Worm (Caenorhabditis elegans) whole organism, mixed stage, embryonic: ENCODE measurements around the gene T16G1.18.

Source experiments
- M03D4.4 ChIP-seq: sonication (generic microtip); optimal IDR thresholded peaks from 2 replicates; lab custom pipeline; 2017; ENCODE audit warnings: mild to moderate bottlenecking, missing genetic modification characterization, missing compliant biosample characterization
- bed-3 ChIP-seq: fragments of 200-800 bp; sonication (Bioruptor generic); optimal IDR thresholded peaks from 3 replicates; lab custom pipeline; 2018; ENCODE audit warnings: mild to moderate bottlenecking, missing genetic modification characterization, moderate library complexity, missing compliant biosample characterization
- blmp-1 ChIP-seq: fragments of 150-350 bp; optimal IDR thresholded peaks from 2 replicates; lab custom pipeline; 2014; ENCODE audit warnings: missing biosample characterization, missing genetic modification characterization
- ceh-39 ChIP-seq: fragments of 150-350 bp; optimal IDR thresholded peaks from 2 replicates; lab custom pipeline; 2014; ENCODE audit warnings: missing biosample characterization, missing genetic modification characterization
- ceh-43 ChIP-seq: fragments of 200-800 bp; sonication (Bioruptor generic); optimal IDR thresholded peaks from 2 replicates; lab custom pipeline; 2018; ENCODE audit warnings: mild to moderate bottlenecking, missing genetic modification characterization, moderate library complexity, missing compliant biosample characterization
- ces-1 ChIP-seq: fragments of 150-350 bp; optimal IDR thresholded peaks from 2 replicates; lab custom pipeline; 2014; ENCODE audit warnings: missing biosample characterization, missing genetic modification reagents, missing genetic modification characterization
- elt-1 ChIP-seq: sonication (generic microtip); optimal IDR thresholded peaks from 2 replicates; lab custom pipeline; 2017; ENCODE audit warnings: missing genetic modification characterization, mild to moderate bottlenecking, missing compliant biosample characterization, antibody characterized with exemption, moderate library complexity, borderline replicate concordance; ENCODE audit not compliant: insufficient read depth
- ham-2 ChIP-seq: fragments of 200-800 bp; sonication (Bioruptor generic); optimal IDR thresholded peaks from 2 replicates; lab custom pipeline; 2018; ENCODE audit warnings: mild to moderate bottlenecking, missing genetic modification characterization, missing compliant biosample characterization
- lin-13 ChIP-seq: fragments of 150-350 bp; optimal IDR thresholded peaks from 2 replicates; lab custom pipeline; 2014; ENCODE audit warnings: missing biosample characterization, missing genetic modification characterization
- lin-32 ChIP-seq: fragments of 200-800 bp; sonication (Bioruptor generic); optimal IDR thresholded peaks from 2 replicates; lab custom pipeline; 2018; ENCODE audit warnings: mild to moderate bottlenecking, missing genetic modification characterization, missing compliant biosample characterization
- lsy-2 ChIP-seq: fragments of 150-350 bp; optimal IDR thresholded peaks from 2 replicates; lab custom pipeline; 2014; ENCODE audit warnings: missing biosample characterization, missing genetic modification characterization
- mab-5 ChIP-seq: fragments of 150-350 bp; optimal IDR thresholded peaks from 2 replicates; lab custom pipeline; 2014; ENCODE audit warnings: missing biosample characterization, missing genetic modification characterization
- mls-2 ChIP-seq: sonication (generic microtip); optimal IDR thresholded peaks from 2 replicates; lab custom pipeline; 2016; ENCODE audit warnings: mild to moderate bottlenecking, missing genetic modification characterization, moderate library complexity, missing compliant biosample characterization
- nhr-12 ChIP-seq: fragments of 150-350 bp; optimal IDR thresholded peaks from 2 replicates; lab custom pipeline; 2014; ENCODE audit warnings: missing biosample characterization, missing genetic modification characterization
- nhr-237 ChIP-seq: fragments of 150-350 bp; optimal IDR thresholded peaks from 2 replicates; lab custom pipeline; 2014; ENCODE audit warnings: missing biosample characterization, missing genetic modification characterization
- nhr-28 ChIP-seq: fragments of 150-350 bp; optimal IDR thresholded peaks from 2 replicates; lab custom pipeline; 2014; ENCODE audit warnings: missing biosample characterization, missing genetic modification characterization
- nhr-76 ChIP-seq: sonication (generic microtip); optimal IDR thresholded peaks from 2 replicates; lab custom pipeline; 2017; ENCODE audit warnings: missing biosample characterization, missing genetic modification characterization
- pha-4 ChIP-seq: fragments of 150-350 bp; optimal IDR thresholded peaks from 2 replicates; lab custom pipeline; 2018; ENCODE audit warnings: missing biosample characterization, missing genetic modification reagents, missing genetic modification characterization
- sem-2 ChIP-seq: fragments of 200-800 bp; sonication (Bioruptor generic); optimal IDR thresholded peaks from 2 replicates; lab custom pipeline; 2018; ENCODE audit warnings: mild to moderate bottlenecking, missing genetic modification characterization, missing compliant biosample characterization
- snpc-4 ChIP-seq: fragments of 150-350 bp; optimal IDR thresholded peaks from 2 replicates; lab custom pipeline; 2014; ENCODE audit warnings: missing biosample characterization, missing genetic modification characterization
- sptf-1 ChIP-seq: sonication (generic microtip); optimal IDR thresholded peaks from 2 replicates; lab custom pipeline; 2017; ENCODE audit warnings: mild to moderate bottlenecking, missing genetic modification characterization, moderate library complexity, missing compliant biosample characterization
- tbx-8 ChIP-seq: fragments of 200-800 bp; sonication (Bioruptor generic); optimal IDR thresholded peaks from 2 replicates; lab custom pipeline; 2018; ENCODE audit warnings: mild to moderate bottlenecking, missing genetic modification characterization, moderate library complexity, missing compliant biosample characterization
- unc-120 ChIP-seq: sonication (generic microtip); optimal IDR thresholded peaks from 2 replicates; lab custom pipeline; 2017; ENCODE audit warnings: missing genetic modification characterization, missing compliant biosample characterization; ENCODE audit not compliant: poor library complexity, severe bottlenecking
- unc-39 ChIP-seq: fragments of 150-350 bp; optimal IDR thresholded peaks from 2 replicates; lab custom pipeline; 2014; ENCODE audit warnings: missing biosample characterization, missing genetic modification characterization
- zip-8 ChIP-seq: fragments of 150-350 bp; optimal IDR thresholded peaks from 2 replicates; lab custom pipeline; 2014; ENCODE audit warnings: missing biosample characterization, missing genetic modification characterization
- ztf-11 ChIP-seq: fragments of 150-350 bp; optimal IDR thresholded peaks from 2 replicates; lab custom pipeline; 2014; ENCODE audit warnings: missing biosample characterization, missing genetic modification characterization

The T16G1.18 gene

DNA sequence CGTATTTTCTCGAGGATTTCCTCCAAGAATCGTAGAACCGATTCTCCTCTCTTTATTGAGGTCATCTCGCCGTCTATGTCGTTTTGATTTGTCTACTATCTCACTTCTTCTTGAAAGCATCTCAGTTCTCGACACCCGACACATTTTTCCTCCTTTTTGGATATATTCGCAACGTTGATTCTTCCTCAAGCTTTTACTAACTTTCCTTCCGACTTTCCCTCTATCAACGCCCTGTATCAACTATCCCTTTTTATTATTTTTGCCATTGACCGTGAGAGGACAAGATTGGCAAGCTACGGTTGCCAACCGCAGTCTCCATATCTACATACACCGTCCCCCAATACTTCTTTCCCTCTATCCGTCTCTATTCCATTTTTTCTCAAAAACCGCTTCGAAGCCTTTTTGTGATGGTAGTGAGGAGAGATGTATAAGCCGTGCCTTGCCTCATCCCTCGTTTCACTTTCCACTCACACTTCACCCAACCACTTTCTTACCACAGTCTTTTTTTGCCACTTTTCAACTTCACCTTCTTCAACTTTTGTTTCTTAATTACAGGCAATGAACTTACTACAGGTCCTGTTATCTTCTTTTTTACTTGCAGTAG is 22.1 kb upstream of the T16G1.18 start, which contains the start of gene T16G1.2:
TSS of gene T16G1.2 (plus strand) at position 554 of the 604 bp plus-strand sequence.
- TF ChIP-seq snpc-4 (no peak), blmp-1 (peak; percentile 24), nhr-28 (tag; lab: Kevin White, UChicago) (no peak)

DNA sequence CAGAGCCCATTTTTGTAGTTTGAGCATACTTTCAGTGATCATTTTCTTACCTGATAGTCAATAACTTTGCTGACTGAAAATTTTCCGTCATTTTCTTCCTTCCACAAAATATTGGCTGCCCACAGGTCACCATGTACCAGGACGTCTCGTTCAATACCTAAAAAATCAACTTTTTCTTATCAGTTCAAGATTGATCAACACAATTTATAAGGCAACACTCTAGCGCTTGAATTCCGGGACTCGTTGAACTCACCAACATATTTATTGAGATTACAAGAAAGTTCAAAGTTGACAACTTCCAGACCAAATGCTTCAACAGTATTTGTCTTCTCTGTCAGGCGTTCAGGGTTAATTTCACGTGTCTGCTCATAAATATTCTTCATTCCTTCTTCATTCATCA is 17.4 kb upstream of the T16G1.18 start:
- TF ChIP-seq lin-13 (tag; lab: Kevin White, UChicago) = no peak
- TF ChIP-seq lin-32 = no peak
- TF ChIP-seq zip-8 (tag; lab: Kevin White, UChicago) = no peak
- no peak for TF ChIP-seq ztf-11 (tag; lab: Kevin White, UChicago)
- no peak for TF ChIP-seq elt-1 (tag; lab: Kevin White, UChicago)
- no peak for TF ChIP-seq pha-4 (tag; lab: Kevin White, UChicago)
- no peak for TF ChIP-seq ceh-39
- no peak for TF ChIP-seq ces-1 (GFP tag; lab: Kevin White, UChicago)
- no peak for TF ChIP-seq snpc-4

DNA sequence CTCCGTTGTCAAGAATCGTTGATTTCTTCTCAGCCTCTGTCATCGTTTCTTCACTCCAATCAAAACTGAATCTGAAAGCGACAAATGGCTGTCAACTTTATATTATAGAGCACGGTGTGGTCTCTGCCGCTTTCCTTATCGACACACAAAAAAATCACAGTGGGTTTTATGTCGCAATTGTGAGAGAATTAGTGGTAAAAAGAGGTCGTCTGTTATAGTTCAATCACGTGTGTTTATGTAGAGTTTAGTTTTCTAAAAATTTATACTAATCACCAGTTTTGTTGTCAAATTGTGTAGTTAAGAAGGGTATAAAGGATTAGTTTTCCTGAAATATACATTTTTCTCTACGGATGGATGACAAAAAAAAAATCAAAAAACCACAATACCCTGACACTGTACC is 16.1 kb upstream of the T16G1.18 start, which contains the start of gene T16G1.7:
TSS of gene T16G1.7 (minus strand) at position 137 of the 400 bp plus-strand sequence.
- no peak for TF ChIP-seq lsy-2 (tag; lab: Kevin White, UChicago)
- TF ChIP-seq unc-120 (tag; lab: Kevin White, UChicago) = no peak
- TF ChIP-seq elt-1 (tag; lab: Kevin White, UChicago) = no peak
- no peak for TF ChIP-seq zip-8 (tag; lab: Kevin White, UChicago)
- TF ChIP-seq blmp-1 = no peak

DNA sequence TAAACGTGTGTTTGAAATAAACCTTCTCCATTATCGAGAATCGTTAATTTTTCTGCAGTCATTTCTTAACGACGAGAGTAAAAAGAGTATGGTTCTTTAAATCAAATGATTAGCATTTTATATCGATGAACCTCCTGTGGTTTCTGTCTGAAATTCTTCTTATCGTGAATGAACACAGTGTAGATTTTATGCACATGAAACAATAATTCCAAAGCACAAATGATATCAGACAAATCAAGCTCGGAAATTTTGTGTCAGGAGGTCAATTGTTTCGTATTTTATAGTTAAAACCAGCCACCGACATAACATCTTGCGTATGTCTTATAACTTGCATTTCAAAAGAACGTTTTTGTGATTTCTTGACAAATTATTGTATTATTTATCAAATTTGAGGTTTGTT is 14.0 kb upstream of the T16G1.18 start, which contains the start of gene T16G1.6:
TSS of gene T16G1.6 (minus strand) at position 77 of the 400 bp plus-strand sequence.
- no peak for TF ChIP-seq nhr-28 (tag; lab: Kevin White, UChicago)
- TF ChIP-seq elt-1 (tag; lab: Kevin White, UChicago) = no peak
- no peak for TF ChIP-seq unc-39 (tag; lab: Kevin White, UChicago)
- TF ChIP-seq tbx-8 (GFP tag; lab: Kevin White, UChicago) = no peak
- TF ChIP-seq mab-5 (tag; lab: Kevin White, UChicago) = no peak

DNA sequence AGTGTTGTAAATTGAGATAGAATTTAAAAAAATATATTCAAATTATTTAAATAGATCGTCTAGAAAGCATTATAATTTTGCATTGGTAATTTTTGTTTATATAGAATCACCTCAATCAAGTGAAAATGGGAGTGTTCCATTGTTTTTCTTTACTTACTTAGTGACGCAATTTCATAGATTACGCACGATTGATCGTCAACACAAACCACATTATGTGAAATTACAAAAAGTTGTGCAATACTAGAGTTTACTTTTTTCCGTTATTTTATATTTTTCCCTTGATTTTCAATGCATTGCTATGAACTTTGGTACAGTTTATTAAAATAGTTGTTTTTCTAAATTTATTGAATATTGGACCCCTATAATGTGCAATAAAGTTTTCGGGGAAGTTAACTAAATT is 11.7 kb upstream of the T16G1.18 start, which contains the start of gene T16G1.5:
TSS of gene T16G1.5 (minus strand) at position 119 of the 400 bp plus-strand sequence.
- TF ChIP-seq zip-8 (tag; lab: Kevin White, UChicago) (peak; percentile 39), ham-2 (no peak)
- TF ChIP-seq, all 35 proteins: peak for 1

DNA sequence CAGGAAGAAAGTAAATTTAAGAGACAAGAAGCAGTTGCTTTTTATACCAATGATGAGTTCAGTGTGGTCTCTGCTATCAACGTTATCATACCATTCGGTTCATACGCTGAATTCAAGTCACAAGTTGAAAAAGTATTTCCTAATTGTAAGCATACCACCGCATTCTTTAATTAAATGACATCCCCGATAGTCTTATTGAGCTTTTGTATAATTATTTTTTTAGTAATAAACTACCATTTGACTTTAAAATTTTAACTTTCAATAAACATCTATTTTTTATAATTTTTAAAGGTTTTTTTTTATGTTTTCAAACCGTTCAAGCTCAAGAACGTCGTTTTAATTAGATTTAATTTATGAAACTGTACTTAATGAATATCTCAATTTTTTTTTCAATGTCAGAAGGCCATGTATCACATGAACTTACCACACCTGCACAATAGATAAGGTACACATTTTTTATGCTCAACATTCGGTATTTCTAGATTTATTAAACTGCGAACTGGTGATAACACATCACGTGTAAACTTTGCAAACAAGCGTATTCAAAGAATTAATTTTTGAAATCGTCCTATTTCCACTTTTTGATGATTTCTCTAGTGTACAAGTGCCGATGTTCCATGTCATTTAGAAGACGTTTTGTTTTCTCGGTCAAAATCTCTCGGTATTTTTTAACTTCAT is 9.2 kb upstream of the T16G1.18 start, which contains the start of gene T16G1.4:
TSS of gene T16G1.4 (minus strand) at position 51 of the 678 bp plus-strand sequence.
- TF ChIP-seq ceh-43 (GFP tag; lab: Kevin White, UChicago) (no peak), unc-120 (tag; lab: Kevin White, UChicago) (no peak), M03D4.4 (no peak), nhr-76 (tag; lab: Kevin White, UChicago) (no peak), nhr-28 (tag; lab: Kevin White, UChicago) (no peak), nhr-237 (tag; lab: Kevin White, UChicago) (no peak), sptf-1 (no peak), bed-3 (GFP tag; lab: Kevin White, UChicago) (no peak), ceh-39 (no peak), mls-2 (tag; lab: Kevin White, UChicago) (no peak), lin-32 (no peak), tbx-8 (GFP tag; lab: Kevin White, UChicago) (no peak), ham-2 (no peak), nhr-12 (tag; lab: Kevin White, UChicago) (no peak), lin-13 (tag; lab: Kevin White, UChicago) (no peak)

DNA sequence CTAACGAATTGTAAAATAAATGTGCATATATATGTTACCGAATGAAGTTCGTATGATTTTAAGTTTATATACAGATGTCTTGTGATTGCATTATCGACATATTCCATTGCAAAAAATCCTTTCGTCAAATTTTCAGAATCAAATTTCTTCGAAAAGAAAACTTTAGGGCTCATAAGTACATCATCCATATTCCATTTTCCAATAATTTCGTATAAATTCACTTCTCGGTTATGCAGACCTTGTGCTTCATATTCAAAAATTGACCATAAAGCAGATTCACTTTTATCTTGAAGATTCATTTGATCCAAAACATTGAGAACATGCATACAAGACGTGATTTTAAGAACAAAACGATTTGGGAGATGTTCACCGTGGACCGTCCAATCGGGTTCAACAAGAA is 7.7 kb upstream of the T16G1.18 start:
- TF ChIP-seq sem-2 (GFP tag; lab: Kevin White, UChicago) (no peak), bed-3 (GFP tag; lab: Kevin White, UChicago) (no peak), nhr-28 (tag; lab: Kevin White, UChicago) (no peak)
